Worm (Caenorhabditis elegans) whole organism, L3 larva: ENCODE results near the gene F13H8.8.

ENCODE experiments used
- R02D3.7 ChIP-seq: fragments of 150-350 bp; optimal IDR thresholded peaks from 2 replicates; lab custom pipeline; 2014; ENCODE audit warnings: missing biosample characterization, missing genetic modification characterization
- ZK546.5 ChIP-seq: sonication (generic microtip); optimal IDR thresholded peaks from 2 replicates; lab custom pipeline; 2017; ENCODE audit warnings: missing biosample characterization, missing genetic modification characterization
- ama-1 ChIP-seq: fragments of 150-350 bp; optimal IDR thresholded peaks from 2 replicates; lab custom pipeline; 2018
- ceh-16 ChIP-seq: sonication (generic microtip); optimal IDR thresholded peaks from 2 replicates; lab custom pipeline; 2017; ENCODE audit warnings: missing biosample characterization, missing genetic modification characterization
- ceh-82 ChIP-seq: fragments of 150-350 bp; optimal IDR thresholded peaks from 2 replicates; lab custom pipeline; 2014; ENCODE audit warnings: missing biosample characterization, missing genetic modification characterization
- ceh-9 ChIP-seq: sonication (generic microtip); optimal IDR thresholded peaks from 2 replicates; lab custom pipeline; 2018; ENCODE audit warnings: missing biosample characterization, missing genetic modification characterization
- daf-12 ChIP-seq: fragments of 150-350 bp; optimal IDR thresholded peaks from 2 replicates; lab custom pipeline; 2014; ENCODE audit warnings: missing biosample characterization, missing genetic modification reagents, missing genetic modification characterization
- egl-27 ChIP-seq: sonication (generic microtip); optimal IDR thresholded peaks from 4 replicates; lab custom pipeline; 2017; ENCODE audit warnings: missing biosample characterization, missing genetic modification reagents, missing genetic modification characterization
- egl-5 ChIP-seq: fragments of 150-350 bp; optimal IDR thresholded peaks from 2 replicates; lab custom pipeline; 2017; ENCODE audit warnings: missing biosample characterization, missing genetic modification reagents, missing genetic modification characterization, inconsistent platforms
- elt-1 ChIP-seq: fragments of 150-350 bp; optimal IDR thresholded peaks from 2 replicates; lab custom pipeline; 2014; ENCODE audit warnings: missing biosample characterization, missing genetic modification characterization
- elt-2 ChIP-seq: sonication (generic microtip); optimal IDR thresholded peaks from 2 replicates; lab custom pipeline; 2016; ENCODE audit warnings: missing genetic modification reagents, mild to moderate bottlenecking, missing genetic modification characterization, missing compliant biosample characterization
- eor-1 ChIP-seq, 2 experiments: fragments of 150-350 bp; optimal IDR thresholded peaks; 2 replicates each; lab custom pipeline; 2014 to 2018; ENCODE audit warnings: missing biosample characterization in 2 of 2, missing genetic modification characterization in 2 of 2
- fkh-2 ChIP-seq: fragments of 150-350 bp; optimal IDR thresholded peaks from 2 replicates; lab custom pipeline; 2014; ENCODE audit warnings: missing biosample characterization, missing genetic modification reagents, missing genetic modification characterization
- fos-1 ChIP-seq: fragments of 150-350 bp; optimal IDR thresholded peaks from 2 replicates; lab custom pipeline; 2014; ENCODE audit warnings: missing biosample characterization, missing genetic modification characterization
- jun-1 ChIP-seq: fragments of 150-350 bp; optimal IDR thresholded peaks from 2 replicates; lab custom pipeline; 2014; ENCODE audit warnings: missing biosample characterization, missing genetic modification reagents, missing genetic modification characterization
- lin-15B ChIP-seq: fragments of 150-350 bp; optimal IDR thresholded peaks from 2 replicates; lab custom pipeline; 2014; ENCODE audit warnings: missing biosample characterization, missing genetic modification characterization
- lin-39 ChIP-seq: fragments of 150-350 bp; optimal IDR thresholded peaks from 2 replicates; lab custom pipeline; 2018; ENCODE audit warnings: missing biosample characterization, missing genetic modification reagents, missing genetic modification characterization
- lsy-12 ChIP-seq: sonication (generic microtip); optimal IDR thresholded peaks from 2 replicates; lab custom pipeline; 2016; ENCODE audit warnings: mild to moderate bottlenecking, missing genetic modification characterization, missing compliant biosample characterization
- nhr-23 ChIP-seq: fragments of 150-350 bp; optimal IDR thresholded peaks from 2 replicates; lab custom pipeline; 2014; ENCODE audit warnings: missing biosample characterization, missing genetic modification reagents, missing genetic modification characterization
- nhr-25 ChIP-seq: sonication (generic microtip); optimal IDR thresholded peaks from 2 replicates; lab custom pipeline; 2017; ENCODE audit warnings: missing biosample characterization, missing genetic modification characterization
- nhr-28 ChIP-seq: fragments of 150-350 bp; optimal IDR thresholded peaks from 2 replicates; lab custom pipeline; 2014; ENCODE audit warnings: missing biosample characterization, missing genetic modification characterization
- nhr-43 ChIP-seq: sonication (generic microtip); optimal IDR thresholded peaks from 2 replicates; lab custom pipeline; 2016; ENCODE audit warnings: mild to moderate bottlenecking, missing genetic modification characterization, missing compliant biosample characterization; ENCODE audit not compliant: poor library complexity, severe bottlenecking
- nhr-67 ChIP-seq: fragments of 150-350 bp; optimal IDR thresholded peaks from 2 replicates; lab custom pipeline; 2014; ENCODE audit warnings: missing biosample characterization, missing genetic modification characterization
- nhr-77 ChIP-seq: fragments of 150-350 bp; optimal IDR thresholded peaks from 2 replicates; lab custom pipeline; 2014; ENCODE audit warnings: missing biosample characterization, missing genetic modification characterization
- pha-4 ChIP-seq: fragments of 150-350 bp; optimal IDR thresholded peaks from 2 replicates; lab custom pipeline; 2014; ENCODE audit warnings: missing biosample characterization, missing genetic modification reagents, missing genetic modification characterization
- pqm-1 ChIP-seq: fragments of 150-350 bp; optimal IDR thresholded peaks from 2 replicates; lab custom pipeline; 2017; ENCODE audit warnings: missing biosample characterization, missing genetic modification characterization, inconsistent platforms
- sea-2 ChIP-seq: fragments of 150-350 bp; sonication (generic microtip); optimal IDR thresholded peaks from 4 replicates; lab custom pipeline; 2014; ENCODE audit warnings: missing biosample characterization, missing genetic modification reagents, missing genetic modification characterization
- skn-1 ChIP-seq: fragments of 150-350 bp; optimal IDR thresholded peaks from 2 replicates; lab custom pipeline; 2014; ENCODE audit warnings: missing biosample characterization, missing genetic modification characterization
- unc-62 ChIP-seq: fragments of 150-350 bp; sonication (generic microtip); optimal IDR thresholded peaks from 4 replicates; lab custom pipeline; 2014; ENCODE audit warnings: missing biosample characterization, missing genetic modification reagents, missing genetic modification characterization
- ztf-11 ChIP-seq: fragments of 150-350 bp; optimal IDR thresholded peaks from 2 replicates; lab custom pipeline; 2014; ENCODE audit warnings: missing biosample characterization, missing genetic modification characterization
- ztf-4 ChIP-seq: fragments of 150-350 bp; optimal IDR thresholded peaks from 2 replicates; lab custom pipeline; 2014; ENCODE audit warnings: missing biosample characterization, missing genetic modification characterization

Gene F13H8.8

DNA sequence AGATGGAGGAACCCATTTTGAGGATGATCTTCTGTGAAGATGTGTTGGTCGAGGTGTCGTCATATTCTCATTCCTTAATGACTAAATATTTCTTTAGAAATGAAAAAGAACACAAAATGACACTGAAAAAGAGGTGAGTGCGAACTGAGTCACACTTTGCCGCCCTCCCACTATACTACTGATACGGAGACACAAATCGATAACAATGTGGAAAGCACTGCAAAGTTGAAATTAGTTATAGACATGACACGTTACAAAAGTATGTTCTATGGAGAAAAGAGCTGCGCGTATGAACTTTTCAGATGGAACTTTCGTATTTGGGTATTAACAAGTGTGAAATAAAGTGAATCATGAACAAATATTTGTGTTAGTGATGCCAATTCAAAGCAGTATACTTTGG, 23.7 kb downstream of the F13H8.8 start, which contains the start of gene tat-4:
tat-4 (minus strand) TSS at position 117 of the 400 bp plus-strand sequence.
- TF ChIP-seq daf-12 (tag; lab: Kevin White, UChicago) (no peak), pqm-1 (tag; lab: Kevin White, UChicago) (peak; percentile 69), lin-39 (tag; lab: Kevin White, UChicago) (no peak), ztf-4 (no peak), ceh-16 (no peak), ceh-9 (tag; lab: Kevin White, UChicago) (no peak), nhr-28 (tag; lab: Kevin White, UChicago) (no peak), egl-27 (tag; lab: Kevin White, UChicago) (no peak), nhr-77 (tag; lab: Kevin White, UChicago) (no peak), lin-15B (no peak), nhr-67 (tag; lab: Kevin White, UChicago) (no peak), lsy-12 (tag; lab: Kevin White, UChicago) (no peak), elt-2 (tag; lab: Kevin White, UChicago) (peak; percentile 49), sea-2 (no peak)

ce11 chrII:6241758-6242157, 26.1 kb downstream of the F13H8.8 start, which contains the start of gene T24H7.8:
Gene T24H7.8, plus strand, starts transcription at chrII:6242058.
- TF ChIP-seq jun-1 (tag; lab: Kevin White, UChicago) = no peak
- TF ChIP-seq elt-1 (tag; lab: Kevin White, UChicago) = no peak
- TF ChIP-seq egl-5 = no peak
- no peak for TF ChIP-seq eor-1 (tag; optimal IDR thresholded peaks at IDR 0.05; lab: Kevin White, UChicago)
- TF ChIP-seq fkh-2 = no peak
- no peak for TF ChIP-seq nhr-25 (tag; lab: Kevin White, UChicago)

DNA sequence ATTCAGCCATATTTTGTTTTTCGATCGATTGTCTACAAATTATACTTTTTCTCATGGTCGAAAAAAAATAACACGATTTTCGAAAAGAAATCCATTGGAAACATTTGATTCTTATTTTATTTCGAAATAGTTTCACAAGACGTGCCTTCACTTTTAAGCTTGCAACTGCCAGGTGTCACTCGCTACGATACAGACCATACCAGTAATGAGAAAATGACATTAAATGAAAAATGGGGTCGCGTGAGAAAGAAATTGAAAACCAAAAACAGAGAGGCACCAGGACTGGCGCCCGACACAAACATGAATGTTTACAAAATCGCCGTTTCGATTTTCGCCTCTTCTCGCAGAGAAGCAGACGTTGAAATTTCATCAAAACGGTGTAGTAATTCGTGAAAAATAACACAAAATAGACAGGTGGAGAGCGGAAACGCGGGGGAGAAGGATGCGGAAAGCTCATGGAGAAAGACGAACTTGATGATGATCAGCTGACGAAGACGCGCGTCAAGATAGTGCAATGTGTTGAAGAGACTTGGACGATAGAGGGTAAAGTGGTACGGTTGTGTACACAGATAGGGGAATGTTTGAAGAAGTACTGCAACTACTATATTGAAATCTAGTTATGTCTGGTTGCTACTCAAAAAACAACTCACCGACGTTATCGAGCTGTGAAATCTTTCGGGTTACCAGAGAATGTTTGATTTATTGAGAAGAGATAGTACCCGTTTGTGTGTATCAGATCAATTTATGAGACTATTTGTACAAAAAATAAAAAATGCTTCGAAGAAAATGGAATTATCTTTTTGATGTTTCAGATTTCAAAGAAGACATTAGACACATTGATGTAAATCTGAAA, 31.6 kb downstream of the F13H8.8 start:
- peak; percentile 87 for TF ChIP-seq pha-4 (tag; lab: Kevin White, UChicago)
- TF ChIP-seq elt-1 (tag; lab: Kevin White, UChicago) = peak; percentile 81
- TF ChIP-seq nhr-23 = no peak
- TF ChIP-seq lin-39 (tag; lab: Kevin White, UChicago) = no peak

DNA sequence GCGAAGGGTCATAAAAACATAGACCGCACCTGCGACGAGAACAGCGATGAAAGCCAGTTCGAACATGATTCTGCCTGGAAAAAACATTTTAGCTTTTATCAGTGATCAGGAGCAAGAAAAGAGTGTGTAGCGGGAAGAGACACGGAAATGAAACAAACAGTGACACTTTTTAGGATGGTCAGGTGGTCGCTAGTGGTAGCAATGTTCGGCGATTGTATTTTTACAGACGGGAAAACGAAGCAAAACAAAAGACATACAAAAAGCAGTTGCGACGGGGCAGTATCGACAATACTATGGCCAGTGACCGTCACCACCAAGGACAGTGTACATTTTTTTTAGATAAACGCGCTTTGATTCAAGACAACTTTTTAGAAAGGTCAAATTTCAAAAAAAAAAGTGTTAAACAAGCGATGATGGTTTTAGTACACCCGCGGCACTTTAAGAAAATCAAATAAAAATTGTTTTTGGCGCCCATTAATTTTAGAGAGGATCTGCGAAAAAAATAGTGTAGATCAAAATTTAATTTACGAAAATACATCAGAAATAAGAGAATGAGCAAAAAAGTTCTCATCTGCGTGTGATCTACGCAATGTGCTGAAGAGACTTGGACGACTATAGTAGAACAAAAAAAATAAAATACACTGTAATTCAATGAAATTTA, 32.3 kb downstream of the F13H8.8 start, which contains the start of gene T24H7.9:
T24H7.9 (minus strand) TSS at position 74 of the 661 bp plus-strand sequence.
- TF ChIP-seq R02D3.7 (tag; lab: Kevin White, UChicago) (no peak), nhr-43 (tag; lab: Kevin White, UChicago) (no peak), elt-2 (tag; lab: Kevin White, UChicago) (peak; percentile 47), unc-62 (GFP tag; lab: Kevin White, UChicago) (no peak), skn-1 (no peak), daf-12 (tag; lab: Kevin White, UChicago) (no peak), ztf-11 (no peak), eor-1 (tag; optimal IDR thresholded peaks at IDR 0.05; lab: Kevin White, UChicago) (no peak), egl-5 (no peak), nhr-25 (tag; lab: Kevin White, UChicago) (peak; percentile 30), nhr-28 (tag; lab: Kevin White, UChicago) (no peak), sea-2 (no peak), ama-1 (no peak), pha-4 (tag; lab: Kevin White, UChicago) (peak; percentile 68), ZK546.5 (no peak)

DNA sequence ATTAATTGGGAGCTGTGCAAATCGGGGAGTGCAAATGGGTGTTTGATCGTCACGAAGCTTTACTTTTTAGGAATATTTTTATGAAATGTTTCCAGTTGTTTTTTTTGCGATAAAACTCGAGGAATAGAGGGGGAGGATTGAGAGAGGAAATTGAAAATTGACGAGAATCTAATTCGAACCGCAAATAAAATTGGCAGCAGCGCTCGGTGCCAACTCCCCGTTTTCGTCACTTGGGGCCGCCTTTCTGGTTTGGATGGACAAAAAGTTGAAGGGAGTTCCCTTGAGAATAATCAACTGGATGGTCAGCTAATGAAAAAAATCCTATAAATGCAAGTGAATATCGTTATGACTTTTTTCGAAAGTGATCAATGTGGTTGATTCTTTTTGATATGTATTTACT, 37.8 kb downstream of the F13H8.8 start:
- TF ChIP-seq fos-1 (tag; lab: Kevin White, UChicago) (no peak), sea-2 (no peak), ama-1 (no peak), ceh-82 (tag; lab: Kevin White, UChicago) (no peak), egl-27 (tag; lab: Kevin White, UChicago) (no peak)
